Fruit fly (Drosophila melanogaster) whole organism, embryonic: ENCODE data around the gene hob.
A peak's percentile ranks its signal among the peaks of the same experiment; 100 is the strongest.

Experiments
- Asciz ChIP-seq: fragments of 200-800 bp; sonication (Bioruptor generic); optimal IDR thresholded peaks from 2 replicates; lab custom pipeline; 2017; ENCODE audit warnings: missing biosample characterization, mild to moderate bottlenecking, missing genetic modification characterization, missing genetic modification reagents
- C15 ChIP-seq: fragments of 200-800 bp; sonication (Bioruptor generic); IDR thresholded peaks from 3 replicates; pipeline ENCODE4 v1.3.6; 2022; ENCODE audit warnings: missing biosample characterization, missing genetic modification characterization
- CG10366 ChIP-seq: fragments of 200-800 bp; sonication (Bioruptor generic); IDR thresholded peaks from 2 replicates; pipeline ENCODE4 v1.3.6; 2022; ENCODE audit warnings: missing biosample characterization, missing genetic modification characterization
- CG10431 ChIP-seq: fragments of 200-800 bp; sonication (Bioruptor generic); optimal IDR thresholded peaks from 3 replicates; lab custom pipeline; 2018; ENCODE audit warnings: missing biosample characterization, mild to moderate bottlenecking, missing genetic modification characterization
- CG11398 ChIP-seq: fragments of 200-800 bp; sonication (Bioruptor generic); optimal IDR thresholded peaks from 2 replicates; lab custom pipeline; 2016; ENCODE audit warnings: missing biosample characterization, missing genetic modification characterization
- CG12391 ChIP-seq: fragments of 200-800 bp; sonication (Bioruptor generic); optimal IDR thresholded peaks from 3 replicates; lab custom pipeline; 2018; ENCODE audit warnings: missing biosample characterization, mild to moderate bottlenecking, missing genetic modification characterization, moderate library complexity
- CG12769 ChIP-seq: fragments of 200-800 bp; sonication (Bioruptor generic); optimal IDR thresholded peaks from 2 replicates; lab custom pipeline; 2019; ENCODE audit warnings: missing biosample characterization, mild to moderate bottlenecking, missing genetic modification characterization, moderate library complexity
- CG15269 ChIP-seq: fragments of 200-800 bp; sonication (Bioruptor generic); optimal IDR thresholded peaks from 2 replicates; lab custom pipeline; 2018; ENCODE audit warnings: missing biosample characterization, mild to moderate bottlenecking, missing genetic modification characterization, moderate library complexity
- CG15601 ChIP-seq: fragments of 200-800 bp; sonication (Bioruptor generic); optimal IDR thresholded peaks from 3 replicates; lab custom pipeline; 2019; ENCODE audit warnings: missing biosample characterization, mild to moderate bottlenecking, missing genetic modification characterization, moderate library complexity
- CG1647 ChIP-seq: fragments of 200-800 bp; sonication (Bioruptor generic); optimal IDR thresholded peaks from 3 replicates; lab custom pipeline; 2016; ENCODE audit warnings: missing biosample characterization, missing genetic modification characterization
- CG2875 ChIP-seq: fragments of 200-800 bp; sonication (Bioruptor generic); optimal IDR thresholded peaks from 2 replicates; lab custom pipeline; 2017; ENCODE audit warnings: missing biosample characterization, mild to moderate bottlenecking, missing genetic modification characterization, missing genetic modification reagents
- CG30020 ChIP-seq: fragments of 200-800 bp; optimal IDR thresholded peaks from 2 replicates; lab custom pipeline; 2019; ENCODE audit warnings: missing biosample characterization, mild to moderate bottlenecking, missing genetic modification characterization, moderate library complexity
- CG31224 ChIP-seq: fragments of 200-800 bp; sonication (Bioruptor generic); IDR thresholded peaks from 2 replicates; pipeline ENCODE4 v1.3.6; 2022; ENCODE audit warnings: missing biosample characterization, missing genetic modification characterization
- CG32767 ChIP-seq: fragments of 200-800 bp; sonication (Bioruptor generic); IDR thresholded peaks from 2 replicates; pipeline ENCODE4 v1.3.6; 2022; ENCODE audit warnings: missing biosample characterization, missing genetic modification characterization
- CG33557 ChIP-seq: fragments of 200-800 bp; sonication (Bioruptor generic); optimal IDR thresholded peaks from 2 replicates; lab custom pipeline; 2019; ENCODE audit warnings: missing biosample characterization, mild to moderate bottlenecking, missing genetic modification characterization, moderate library complexity
- CG34422 ChIP-seq: fragments of 200-800 bp; sonication (Bioruptor generic); IDR thresholded peaks from 3 replicates; pipeline ENCODE4 v1.3.6; 2022; ENCODE audit warnings: missing biosample characterization, missing genetic modification characterization
- CG4328 ChIP-seq: fragments of 200-800 bp; sonication (Bioruptor generic); optimal IDR thresholded peaks from 3 replicates; lab custom pipeline; 2017; ENCODE audit warnings: missing biosample characterization, missing genetic modification reagents, missing genetic modification characterization
- CG4404 ChIP-seq: fragments of 200-800 bp; sonication (Bioruptor generic); IDR thresholded peaks from 2 replicates; pipeline ENCODE4 v1.3.6; 2022; ENCODE audit warnings: missing biosample characterization, missing genetic modification characterization
- CG4820 ChIP-seq: fragments of 200-800 bp; sonication (Bioruptor generic); optimal IDR thresholded peaks from 3 replicates; lab custom pipeline; 2016; ENCODE audit warnings: missing biosample characterization, missing genetic modification characterization
- CG8478 ChIP-seq: fragments of >200 bp; optimal IDR thresholded peaks from 2 replicates; lab custom pipeline; 2018
- CG8924 ChIP-seq: fragments of 200-800 bp; optimal IDR thresholded peaks from 3 replicates; lab custom pipeline; 2019; ENCODE audit warnings: missing biosample characterization, mild to moderate bottlenecking, missing genetic modification characterization, moderate library complexity
- CG9817 ChIP-seq: fragments of 200-800 bp; sonication (Bioruptor generic); optimal IDR thresholded peaks from 2 replicates; lab custom pipeline; 2018; ENCODE audit warnings: missing biosample characterization, mild to moderate bottlenecking, missing genetic modification characterization, moderate library complexity
- CrebB ChIP-seq: fragments of 200-800 bp; sonication (Bioruptor generic); optimal IDR thresholded peaks from 3 replicates; lab custom pipeline; 2018; ENCODE audit warnings: missing biosample characterization, mild to moderate bottlenecking, missing genetic modification characterization
- GATAe ChIP-seq: fragments of 200-800 bp; sonication (Bioruptor generic); conservative IDR thresholded peaks from 2 replicates; pipeline ENCODE4 v1.3.6; 2022; ENCODE audit warnings: missing biosample characterization, missing genetic modification characterization
- HLH4C ChIP-seq: fragments of 200-800 bp; sonication (Bioruptor generic); IDR thresholded peaks from 3 replicates; pipeline ENCODE4 v1.3.6; 2022; ENCODE audit warnings: missing biosample characterization, missing genetic modification characterization; ENCODE audit not compliant: partially characterized antibody
- HmgD ChIP-seq: fragments of 200-800 bp; sonication (Bioruptor generic); optimal IDR thresholded peaks from 3 replicates; lab custom pipeline; 2016; ENCODE audit warnings: missing biosample characterization, missing genetic modification characterization
- Hr39 ChIP-seq: fragments of >200 bp; optimal IDR thresholded peaks from 2 replicates; lab custom pipeline; 2017
- Hr78 ChIP-seq, 2 experiments: fragments of 200-800 bp in 1 of 2; fragments of >200 bp in 1 of 2; sonication (Bioruptor generic) in 1 of 2; optimal IDR thresholded peaks; 2 replicates each; lab custom pipeline; 2017 to 2019; ENCODE audit warnings: missing biosample characterization in 2 of 2, missing genetic modification characterization in 2 of 2, mild to moderate bottlenecking in 1 of 2, moderate library complexity in 1 of 2
- Optix ChIP-seq: fragments of 200-800 bp; sonication (Bioruptor generic); IDR thresholded peaks from 3 replicates; pipeline ENCODE4 v1.3.6; 2022; ENCODE audit warnings: missing biosample characterization, missing genetic modification characterization
- Six4 ChIP-seq: fragments of 200-800 bp; sonication (Bioruptor generic); optimal IDR thresholded peaks from 2 replicates; lab custom pipeline; 2016; ENCODE audit warnings: missing biosample characterization, missing genetic modification characterization
- Sox100B ChIP-seq: fragments of 200-800 bp; sonication (Bioruptor generic); optimal IDR thresholded peaks from 3 replicates; lab custom pipeline; 2018; ENCODE audit warnings: missing biosample characterization, mild to moderate bottlenecking, missing genetic modification characterization
- Xbp1 ChIP-seq: fragments of 200-800 bp; sonication (Bioruptor generic); optimal IDR thresholded peaks from 3 replicates; lab custom pipeline; 2016; ENCODE audit warnings: missing biosample characterization, mild to moderate bottlenecking, missing genetic modification characterization
- ap ChIP-seq: fragments of 200-800 bp; sonication (Bioruptor generic); IDR thresholded peaks from 2 replicates; pipeline ENCODE4 v1.3.6; 2022; ENCODE audit warnings: missing biosample characterization, missing genetic modification characterization
- bsh ChIP-seq, 2 experiments: fragments of 200-800 bp; sonication (Bioruptor generic); optimal IDR thresholded peaks; 2 replicates each; lab custom pipeline; 2017 to 2018; ENCODE audit warnings: mild to moderate bottlenecking in 2 of 2, missing biosample characterization in 2 of 2, missing genetic modification characterization in 2 of 2, moderate library complexity in 1 of 2
- btn ChIP-seq: fragments of 200-800 bp; sonication (Bioruptor generic); optimal IDR thresholded peaks from 2 replicates; lab custom pipeline; 2016; ENCODE audit warnings: missing biosample characterization, missing genetic modification characterization
- cas ChIP-seq: fragments of 200-800 bp; sonication (Bioruptor generic); IDR thresholded peaks from 2 replicates; pipeline ENCODE4 v1.3.6; 2022; ENCODE audit warnings: missing biosample characterization, missing genetic modification characterization
- eve ChIP-seq, 2 experiments: fragments of >200 bp; optimal IDR thresholded peaks; 2 replicates each; lab custom pipeline; 2017; ENCODE audit warnings: missing biosample characterization in 2 of 2, missing genetic modification characterization in 2 of 2
- gcm ChIP-seq: fragments of 200-800 bp; sonication (Bioruptor generic); optimal IDR thresholded peaks from 2 replicates; lab custom pipeline; 2019; ENCODE audit warnings: missing biosample characterization, mild to moderate bottlenecking, missing genetic modification characterization, moderate library complexity
- mam ChIP-seq: fragments of 200-800 bp; sonication (Bioruptor generic); optimal IDR thresholded peaks from 3 replicates; lab custom pipeline; 2016; ENCODE audit warnings: missing biosample characterization, missing genetic modification characterization
- nerfin-1 ChIP-seq: fragments of 200-800 bp; sonication (Bioruptor generic); optimal IDR thresholded peaks from 3 replicates; lab custom pipeline; 2019; ENCODE audit warnings: missing biosample characterization, mild to moderate bottlenecking, missing genetic modification characterization, moderate library complexity
- nerfin-2 ChIP-seq: fragments of 200-800 bp; sonication (Bioruptor generic); IDR thresholded peaks from 2 replicates; pipeline ENCODE4 v1.3.6; 2022; ENCODE audit warnings: missing biosample characterization, missing genetic modification characterization; ENCODE audit not compliant: partially characterized antibody
- pfk ChIP-seq: fragments of 200-800 bp; sonication (Bioruptor generic); optimal IDR thresholded peaks from 2 replicates; lab custom pipeline; 2018; ENCODE audit warnings: missing biosample characterization, mild to moderate bottlenecking, missing genetic modification characterization, moderate library complexity
- ro ChIP-seq: fragments of 200-800 bp; sonication (Bioruptor generic); IDR thresholded peaks from 2 replicates; pipeline ENCODE4 v1.3.6; 2022; ENCODE audit warnings: missing biosample characterization, missing genetic modification characterization
- sqz ChIP-seq: fragments of 200-800 bp; sonication (Bioruptor generic); optimal IDR thresholded peaks from 3 replicates; lab custom pipeline; 2018; ENCODE audit warnings: missing biosample characterization, mild to moderate bottlenecking, missing genetic modification characterization
- sug ChIP-seq: fragments of 200-800 bp; optimal IDR thresholded peaks from 2 replicates; lab custom pipeline; 2019; ENCODE audit warnings: missing biosample characterization, mild to moderate bottlenecking, missing genetic modification characterization, moderate library complexity
- tap ChIP-seq: fragments of 200-800 bp; optimal IDR thresholded peaks from 3 replicates; lab custom pipeline; 2019; ENCODE audit warnings: missing biosample characterization, mild to moderate bottlenecking, missing genetic modification characterization, moderate library complexity
- tin ChIP-seq: fragments of 200-800 bp; sonication (Bioruptor generic); optimal IDR thresholded peaks from 3 replicates; lab custom pipeline; 2016; ENCODE audit warnings: missing biosample characterization, missing genetic modification characterization
- twi ChIP-seq: fragments of 200-800 bp; optimal IDR thresholded peaks from 2 replicates; lab custom pipeline; 2019; ENCODE audit warnings: missing biosample characterization, mild to moderate bottlenecking, missing genetic modification characterization, moderate library complexity
- unpg ChIP-seq: fragments of 200-800 bp; sonication (Bioruptor generic); optimal IDR thresholded peaks from 3 replicates; lab custom pipeline; 2018; ENCODE audit warnings: missing biosample characterization, mild to moderate bottlenecking, missing genetic modification characterization, moderate library complexity
- vvl ChIP-seq: fragments of 200-800 bp; sonication (Bioruptor generic); IDR thresholded peaks from 2 replicates; pipeline ENCODE4 v1.3.6; 2022; ENCODE audit warnings: missing biosample characterization, missing genetic modification characterization
- wor ChIP-seq: fragments of 200-800 bp; sonication (Bioruptor generic); IDR thresholded peaks from 2 replicates; pipeline ENCODE4 v1.3.6; 2022; ENCODE audit warnings: missing biosample characterization, missing genetic modification characterization

Gene hob

dm6 chr3L:3194059-3194458, 24.7 kb downstream of the hob start (continued):
- TF ChIP-seq twi (tag; lab: Kevin White, UChicago) (peak; percentile 77), mam (GFP tag; lab: Kevin White, UChicago) (peak; percentile 57), GATAe (GFP tag; lab: Robert Waterston, UW) (peak; percentile 43; the same call in 1 of the 2 replicates), tin (GFP tag; lab: Kevin White, UChicago) (peak; percentile 89), pfk (GFP tag; lab: Kevin White, UChicago) (peak; percentile 2), ro (GFP tag; lab: Robert Waterston, UW) (peak; percentile 85), cas (GFP tag; lab: Robert Waterston, UW) (peak; percentile 82), CrebB (tag; lab: Kevin White, UChicago) (peak; percentile 79), bsh (GFP tag; optimal IDR thresholded peaks at IDR 0.05; lab: Kevin White, UChicago) (peak; percentile 96 to 97), CG12769 (tag; lab: Kevin White, UChicago) (peak; percentile 90), unpg (GFP tag; lab: Kevin White, UChicago) (peak; percentile 95), HmgD (GFP tag; lab: Kevin White, UChicago) (no peak), CG9817 (peak; percentile 82), eve (GFP tag; optimal IDR thresholded peaks at IDR 0.05; lab: Kevin White, UChicago) (no peak), CG4404 (GFP tag; lab: Robert Waterston, UW) (peak; percentile 86), CG10366 (GFP tag; lab: Robert Waterston, UW) (peak; percentile 94), CG1647 (GFP tag; lab: Kevin White, UChicago) (peak; percentile 72), sqz (no peak), sug (tag; lab: Kevin White, UChicago) (peak; percentile 75), tap (tag; lab: Kevin White, UChicago) (peak; percentile 92), C15 (GFP tag; lab: Robert Waterston, UW) (peak; percentile 79; the same call in 2 of the 3 replicates), CG34422 (GFP tag; lab: Robert Waterston, UW) (peak; percentile 97), Six4 (GFP tag; lab: Kevin White, UChicago) (peak; percentile 91), CG8924 (tag; lab: Kevin White, UChicago) (peak; percentile 95), CG15269 (peak; percentile 96), gcm (peak; percentile 95), CG12391 (tag; lab: Kevin White, UChicago) (peak; percentile 95), CG32767 (GFP tag; lab: Robert Waterston, UW) (peak; percentile 90), CG4820 (GFP tag; lab: Kevin White, UChicago) (peak; percentile 87), CG10431 (GFP tag; lab: Kevin White, UChicago) (peak; percentile 71), CG31224 (GFP tag; lab: Robert Waterston, UW) (peak; percentile 86), btn (no peak), Xbp1 (GFP tag; lab: Kevin White, UChicago) (peak; percentile 93), Hr39 (lab: Kevin White, UChicago) (no peak), CG8478 (lab: Kevin White, UChicago) (no peak), CG33557 (GFP tag; lab: Kevin White, UChicago) (peak; percentile 79), wor (peak; percentile 84), CG30020 (tag; lab: Kevin White, UChicago) (peak; percentile 48), HLH4C (GFP tag; lab: Robert Waterston, UW) (no peak), Optix (peak; percentile 85; the same call in 2 of the 3 replicates), CG11398 (GFP tag; lab: Kevin White, UChicago) (peak; percentile 13), CG4328 (GFP tag; lab: Kevin White, UChicago) (peak; percentile 47), vvl (peak; percentile 98), CG15601 (tag; lab: Kevin White, UChicago) (peak; percentile 89), CG2875 (peak; percentile 91), nerfin-2 (GFP tag; lab: Robert Waterston, UW) (no peak), Asciz (GFP tag; lab: Kevin White, UChicago) (peak; percentile 94), Sox100B (peak; percentile 93), ap (GFP tag; lab: Robert Waterston, UW) (peak; percentile 90), nerfin-1 (tag; lab: Kevin White, UChicago) (peak; percentile 82), Hr78 (GFP tag; optimal IDR thresholded peaks at IDR 0.05; lab: Kevin White, UChicago) (peak in 1 of 2 experiments; percentile 70)
